Fruit fly (Drosophila melanogaster) S2 (cell line): ENCODE results near the gene Hpd.

Source experiments
- CG8478 ChIP-seq: fragments of >200 bp; optimal IDR thresholded peaks from 2 replicates; lab custom pipeline; 2018
- CTCF ChIP-seq, 2 experiments: fragments of >200 bp; optimal IDR thresholded peaks; 2 replicates each; lab custom pipeline; 2018

- TF ChIP-seq CTCF (optimal IDR thresholded peaks at IDR 0.05; lab: Kevin White, UChicago) (no peak), CG8478 (lab: Kevin White, UChicago) (no peak)
These were observed 9.1 kb upstream of the Hpd start for dm6 chr3L:20448773-20449172.
